Worm (Caenorhabditis elegans): ENCODE measurements around the gene T14G10.8.

DNA sequence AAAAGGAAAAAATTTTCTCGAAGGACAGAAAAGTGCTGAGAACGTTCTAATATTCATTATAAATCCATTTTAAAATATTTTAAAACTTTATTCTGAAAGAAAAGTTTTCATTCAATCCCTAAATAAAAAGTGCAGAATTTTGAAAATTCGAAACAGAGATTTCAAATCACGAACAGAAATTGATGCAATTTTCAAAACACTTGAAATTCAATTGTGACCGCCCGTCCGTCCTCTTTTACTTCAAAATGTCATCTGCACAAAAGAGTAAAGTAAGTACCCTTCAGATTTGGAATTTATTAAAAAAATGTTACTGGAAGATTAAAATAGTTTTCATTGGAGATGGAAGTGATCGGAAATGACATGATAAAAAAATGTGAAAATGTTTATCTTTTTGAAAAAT, 41.7 kb upstream of the T14G10.8 start:
- TF ChIP-seq ceh-14 (tag; optimal IDR thresholded peaks at IDR 0.05) (no peak), nhr-232 (tag; optimal IDR thresholded peaks at IDR 0.05) (no peak), pqm-1 (tag; optimal IDR thresholded peaks at IDR 0.05) (no peak), ztf-16 (tag; optimal IDR thresholded peaks at IDR 0.05) (no peak), eyg-1 (tag; optimal IDR thresholded peaks at IDR 0.05) (no peak), dve-1 (tag; optimal IDR thresholded peaks at IDR 0.05) (no peak), fax-1 (tag; optimal IDR thresholded peaks at IDR 0.05) (no peak), ets-4 (tag; optimal IDR thresholded peaks at IDR 0.05) (no peak), sox-4 (tag; optimal IDR thresholded peaks at IDR 0.05) (no peak), fkh-10 (GFP tag; optimal IDR thresholded peaks at IDR 0.05) (no peak)
